Fruit fly (Drosophila melanogaster): ENCODE data around the gene fu.

fu gene

DNA sequence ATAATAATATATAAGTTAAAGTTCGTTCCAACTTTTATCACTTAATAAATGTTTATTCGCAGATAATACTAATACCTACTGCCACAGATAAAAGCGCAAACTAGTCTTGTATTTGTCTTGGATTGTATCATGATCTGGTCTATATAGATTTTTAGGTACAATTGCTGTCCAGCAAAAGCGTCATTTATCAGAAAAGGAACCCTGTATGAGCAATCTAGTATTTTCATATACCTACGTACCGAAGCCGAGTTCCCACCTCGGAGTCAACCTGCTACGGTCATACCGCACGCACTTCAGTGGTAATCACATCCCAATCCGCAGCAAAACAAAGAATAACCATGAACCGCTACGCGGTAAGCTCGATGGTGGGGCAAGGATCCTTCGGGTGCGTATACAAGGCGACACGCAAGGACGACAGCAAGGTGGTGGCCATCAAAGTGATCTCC is at the start of gene fu:
fu (plus strand) TSS at position 254 of the 446 bp plus-strand sequence.
- TF ChIP-seq CG8301 (tag; optimal IDR thresholded peaks at IDR 0.05) (no peak), CG4496 (GFP tag; IDR thresholded peaks at IDR 0.05) (peak; percentile 28; the same call in 1 of the 3 replicates), CG34367 (tag; optimal IDR thresholded peaks at IDR 0.05) (no peak), CG10348 (GFP tag; IDR thresholded peaks at IDR 0.05) (no peak), CG8159 (tag; optimal IDR thresholded peaks at IDR 0.05) (peak; percentile 22), CG12605 (GFP tag; IDR thresholded peaks at IDR 0.05) (0 out of 2 replicates have a peak, but pooled peaks have one; percentile 10), EcR (GFP tag; optimal IDR thresholded peaks at IDR 0.05) (peak; percentile 4), fd96Ca (GFP tag; IDR thresholded peaks at IDR 0.05) (no peak), CG32121 (GFP tag; IDR thresholded peaks at IDR 0.05) (no peak)

dm6 chrX:18613434-18613833 is 44.1 kb upstream of the fu start:
- TF ChIP-seq CG32121 (GFP tag; IDR thresholded peaks at IDR 0.05): no peak
- TF ChIP-seq Pif1B (GFP tag; optimal IDR thresholded peaks at IDR 0.05): no peak
- TF ChIP-seq Snoo (tag; optimal IDR thresholded peaks at IDR 0.05): no peak
- no peak for TF ChIP-seq CG13204 (GFP tag; optimal IDR thresholded peaks at IDR 0.05)
- TF ChIP-seq CG34367 (tag; optimal IDR thresholded peaks at IDR 0.05): peak; percentile 8
- TF ChIP-seq Pif1A (GFP tag; optimal IDR thresholded peaks at IDR 0.05): peak; percentile 17
- TF ChIP-seq CG12605 (GFP tag; IDR thresholded peaks at IDR 0.05): no peak
- TF ChIP-seq D1 (tag; optimal IDR thresholded peaks at IDR 0.05): no peak
- TF ChIP-seq CG8301 (tag; optimal IDR thresholded peaks at IDR 0.05): no peak
- no peak for TF ChIP-seq CG10348 (GFP tag; IDR thresholded peaks at IDR 0.05)
- 0 out of 3 replicates have a peak, but pooled peaks have one; percentile 7 for TF ChIP-seq fd96Ca (GFP tag; IDR thresholded peaks at IDR 0.05)
- TF ChIP-seq rn (GFP tag; IDR thresholded peaks at IDR 0.05): no peak
- TF ChIP-seq CG9948 (tag; optimal IDR thresholded peaks at IDR 0.05): peak; percentile 28
- 0 out of 3 replicates have a peak, but pooled peaks have one; percentile 19 for TF ChIP-seq CG4496 (GFP tag; IDR thresholded peaks at IDR 0.05)
- no peak for TF ChIP-seq EcR (GFP tag; optimal IDR thresholded peaks at IDR 0.05)
- peak; percentile 64 for TF ChIP-seq CG8159 (tag; optimal IDR thresholded peaks at IDR 0.05)
- TF ChIP-seq gl (tag; optimal IDR thresholded peaks at IDR 0.05): no peak
- TF ChIP-seq CG15710 (tag; optimal IDR thresholded peaks at IDR 0.05): peak; percentile 40
- no peak for TF ChIP-seq CG17806 (tag; optimal IDR thresholded peaks at IDR 0.05)
- TF ChIP-seq Ets98B (GFP tag; IDR thresholded peaks at IDR 0.05): no peak
- TF ChIP-seq CG14655 (GFP tag; optimal IDR thresholded peaks at IDR 0.05): peak; percentile 29

dm6 chrX:18617489-18617888 is 40.1 kb upstream of the fu start, which contains the start of gene CG15040:
Gene CG15040, minus strand, starts transcription at chrX:18617589.
- no peak for TF ChIP-seq CG8159 (tag; optimal IDR thresholded peaks at IDR 0.05)
- no peak for TF ChIP-seq CG13204 (GFP tag; optimal IDR thresholded peaks at IDR 0.05)
- no peak for TF ChIP-seq gl (tag; optimal IDR thresholded peaks at IDR 0.05)
- no peak for TF ChIP-seq CG17806 (tag; optimal IDR thresholded peaks at IDR 0.05)
- TF ChIP-seq EcR (GFP tag; optimal IDR thresholded peaks at IDR 0.05): no peak
- no peak for TF ChIP-seq CG9948 (tag; optimal IDR thresholded peaks at IDR 0.05)

DNA sequence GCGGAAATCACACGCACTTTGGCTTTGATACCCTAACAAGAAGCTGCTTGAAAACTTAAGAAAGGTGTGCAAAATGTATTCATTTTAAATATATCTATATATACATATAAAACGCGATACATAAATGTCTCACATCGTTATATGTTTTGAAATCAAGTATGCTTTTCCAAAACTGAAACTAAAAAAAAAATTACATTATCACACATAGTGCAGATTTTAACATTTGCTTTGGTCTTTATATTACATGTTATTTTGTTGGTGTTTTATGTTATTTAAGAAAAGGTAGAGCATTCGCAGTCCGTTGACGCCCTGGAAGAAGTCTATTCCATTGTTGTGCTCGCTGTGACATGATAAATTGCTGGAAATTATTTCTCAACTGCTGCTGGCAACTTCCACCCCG is 39.4 kb upstream of the fu start:
- TF ChIP-seq CG8159 (tag; optimal IDR thresholded peaks at IDR 0.05) (peak; percentile 31), CG4496 (GFP tag; IDR thresholded peaks at IDR 0.05) (no peak), CG13204 (GFP tag; optimal IDR thresholded peaks at IDR 0.05) (no peak), CG15710 (tag; optimal IDR thresholded peaks at IDR 0.05) (peak; percentile 12), CG9948 (tag; optimal IDR thresholded peaks at IDR 0.05) (no peak), CG17806 (tag; optimal IDR thresholded peaks at IDR 0.05) (no peak)

DNA sequence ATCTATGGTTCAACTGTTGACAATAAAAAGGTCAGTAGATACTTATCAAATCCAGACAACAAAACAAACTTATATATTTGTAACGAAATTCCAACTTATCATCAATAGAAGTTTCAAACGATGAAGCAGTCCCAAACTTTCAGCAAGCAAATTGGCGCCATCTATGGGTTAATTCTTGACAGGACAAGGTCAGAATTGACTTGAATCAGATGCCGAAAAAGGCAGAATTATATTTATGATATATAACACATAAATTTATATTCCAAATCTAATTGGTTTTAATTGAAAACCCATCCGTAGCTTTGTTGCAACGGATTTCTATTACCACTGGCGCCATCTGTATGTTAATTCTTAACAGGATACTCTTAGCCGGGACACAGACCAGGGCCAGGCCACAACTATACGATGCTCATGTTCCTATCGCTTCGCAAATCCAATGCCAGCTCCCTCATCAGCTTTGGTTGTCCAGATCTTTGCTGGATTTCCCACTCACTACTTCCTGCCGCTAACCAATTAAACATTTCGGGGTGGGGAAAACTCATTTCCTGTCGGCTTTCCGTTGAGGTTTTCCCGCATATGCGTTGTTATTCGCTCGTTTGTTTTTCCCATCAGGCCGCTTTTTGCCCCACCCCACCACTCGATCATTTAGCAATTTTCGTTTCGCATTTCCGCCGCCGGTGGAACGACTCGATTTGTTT is 35.8 kb upstream of the fu start:
- TF ChIP-seq D1 (tag; optimal IDR thresholded peaks at IDR 0.05): no peak
- TF ChIP-seq CG32121 (GFP tag; IDR thresholded peaks at IDR 0.05): no peak
- TF ChIP-seq CG34367 (tag; optimal IDR thresholded peaks at IDR 0.05): no peak
- TF ChIP-seq CG4496 (GFP tag; IDR thresholded peaks at IDR 0.05): 0 out of 3 replicates have a peak, but pooled peaks have one; percentile 14

- no peak for TF ChIP-seq CG34367 (tag; optimal IDR thresholded peaks at IDR 0.05)
- TF ChIP-seq CG14655 (GFP tag; optimal IDR thresholded peaks at IDR 0.05): no peak
- no peak for TF ChIP-seq CG10348 (GFP tag; IDR thresholded peaks at IDR 0.05)
- TF ChIP-seq CG15710 (tag; optimal IDR thresholded peaks at IDR 0.05): no peak
- no peak for TF ChIP-seq CG4496 (GFP tag; IDR thresholded peaks at IDR 0.05)
- no peak for TF ChIP-seq rn (GFP tag; IDR thresholded peaks at IDR 0.05)
- no peak for TF ChIP-seq CG9948 (tag; optimal IDR thresholded peaks at IDR 0.05)
- TF ChIP-seq fd96Ca (GFP tag; IDR thresholded peaks at IDR 0.05): no peak
- no peak for TF ChIP-seq EcR (GFP tag; optimal IDR thresholded peaks at IDR 0.05)
- no peak for TF ChIP-seq Snoo (tag; optimal IDR thresholded peaks at IDR 0.05)
- TF ChIP-seq CG8301 (tag; optimal IDR thresholded peaks at IDR 0.05): no peak
- no peak for TF ChIP-seq CG8159 (tag; optimal IDR thresholded peaks at IDR 0.05)
- no peak for TF ChIP-seq CG13204 (GFP tag; optimal IDR thresholded peaks at IDR 0.05)
- TF ChIP-seq Ets98B (GFP tag; IDR thresholded peaks at IDR 0.05): no peak
- TF ChIP-seq CG17806 (tag; optimal IDR thresholded peaks at IDR 0.05): no peak
- no peak for TF ChIP-seq Pif1A (GFP tag; optimal IDR thresholded peaks at IDR 0.05)
- TF ChIP-seq gl (tag; optimal IDR thresholded peaks at IDR 0.05): no peak
Observed at dm6 chrX:18627002-18627401, 30.6 kb upstream of the fu start.

All from whole organism, pupa.